Fruit fly (Drosophila melanogaster): Measurements from ENCODE around the gene sov.

sov gene

DNA sequence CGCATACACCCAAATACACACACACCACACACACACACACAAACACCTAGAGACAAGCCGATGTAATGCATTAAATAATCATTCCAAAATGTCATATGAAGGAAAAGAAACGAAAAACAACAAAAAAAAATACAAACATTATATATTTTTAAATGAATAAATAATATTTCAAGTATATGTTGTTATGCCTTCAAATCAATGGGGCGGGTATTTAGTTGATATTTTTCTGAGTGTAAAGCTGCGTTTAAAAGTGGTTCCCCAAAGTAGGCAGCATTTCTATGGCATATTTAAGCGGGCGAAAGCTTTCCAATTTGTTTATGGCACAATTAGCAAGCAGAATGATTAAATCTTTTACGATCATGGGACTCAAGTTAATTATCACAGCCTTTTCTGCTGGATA is 36.9 kb upstream of the sov start:
- no peak for TF ChIP-seq hth (optimal IDR thresholded peaks at IDR 0.05)
- TF ChIP-seq corto (GFP tag; optimal IDR thresholded peaks at IDR 0.05), result no peak
- TF ChIP-seq Six4 (GFP tag; optimal IDR thresholded peaks at IDR 0.05), result no peak
- no peak for TF ChIP-seq CG10274 (GFP tag; optimal IDR thresholded peaks at IDR 0.05)
- TF ChIP-seq CG10654 (GFP tag; optimal IDR thresholded peaks at IDR 0.05), result no peak
- no peak for TF ChIP-seq CG16815 (GFP tag; optimal IDR thresholded peaks at IDR 0.05)
- no peak for TF ChIP-seq slp2 (GFP tag; optimal IDR thresholded peaks at IDR 0.05)
- TF ChIP-seq zen (tag; optimal IDR thresholded peaks at IDR 0.05), result no peak
- no peak for TF ChIP-seq caup (GFP tag; optimal IDR thresholded peaks at IDR 0.05; ENCODE audit: severe bottlenecking)
- no peak for TF ChIP-seq CG34376 (GFP tag; optimal IDR thresholded peaks at IDR 0.05)
- TF ChIP-seq sisA (GFP tag; IDR thresholded peaks at IDR 0.05), result no peak
- no peak for TF ChIP-seq klu (GFP tag; IDR thresholded peaks at IDR 0.05)
- no peak for TF ChIP-seq CG8478 (optimal IDR thresholded peaks at IDR 0.05)
- TF ChIP-seq bigmax (GFP tag; optimal IDR thresholded peaks at IDR 0.05), result no peak
- no peak for TF ChIP-seq ranshi (GFP tag; IDR thresholded peaks at IDR 0.05)
- TF ChIP-seq CG3407 (GFP tag; optimal IDR thresholded peaks at IDR 0.05), result no peak
- TF ChIP-seq ttk (GFP tag; IDR thresholded peaks at IDR 0.05), result no peak
- no peak for TF ChIP-seq Lpt (GFP tag; optimal IDR thresholded peaks at IDR 0.05)
- TF ChIP-seq CG6765 (GFP tag; optimal IDR thresholded peaks at IDR 0.05), result no peak
- peak; percentile 9 for TF ChIP-seq CG10267 (tag; optimal IDR thresholded peaks at IDR 0.05)
- TF ChIP-seq CG18619 (GFP tag; optimal IDR thresholded peaks at IDR 0.05), result no peak
- TF ChIP-seq CG12071 (GFP tag; optimal IDR thresholded peaks at IDR 0.05), result no peak
- peak; percentile 47 for TF ChIP-seq CG17359 (tag; optimal IDR thresholded peaks at IDR 0.05)
- TF ChIP-seq kah (GFP tag; optimal IDR thresholded peaks at IDR 0.05), result no peak
- no peak for TF ChIP-seq chinmo (GFP tag; IDR thresholded peaks at IDR 0.05; ENCODE audit: partially characterized antibody)
- TF ChIP-seq CG2678 (tag; optimal IDR thresholded peaks at IDR 0.05), result peak; percentile 40
- no peak for TF ChIP-seq CG42726 (GFP tag; IDR thresholded peaks at IDR 0.05; ENCODE audit: partially characterized antibody)
- TF ChIP-seq CG16813 (GFP tag; IDR thresholded peaks at IDR 0.05; ENCODE audit: partially characterized antibody), result no peak
- TF ChIP-seq bbx (GFP tag; IDR thresholded peaks at IDR 0.05; ENCODE audit: partially characterized antibody), result no peak
- no peak for TF ChIP-seq sr (GFP tag; IDR thresholded peaks at IDR 0.05)
- TF ChIP-seq CG17328 (GFP tag; IDR thresholded peaks at IDR 0.05), result no peak
- peak; percentile 22 for TF ChIP-seq Blimp-1 (GFP tag; optimal IDR thresholded peaks at IDR 0.05)
- no peak for TF ChIP-seq Usf (GFP tag; optimal IDR thresholded peaks at IDR 0.05)
- no peak for TF ChIP-seq CG13287 (GFP tag; IDR thresholded peaks at IDR 0.05; ENCODE audit: partially characterized antibody)
- peak in 1 of 2 experiments; percentile 27 for TF ChIP-seq Hr51 (GFP tag; optimal IDR thresholded peaks at IDR 0.05)
- no peak for TF ChIP-seq Max (GFP tag; optimal IDR thresholded peaks at IDR 0.05)
- TF ChIP-seq hkb (optimal IDR thresholded peaks at IDR 0.05), result no peak
- peak; percentile 56; the same call in 1 of the 2 replicates for TF ChIP-seq hkb (GFP tag; IDR thresholded peaks at IDR 0.05)
- TF ChIP-seq CG18599 (GFP tag; optimal IDR thresholded peaks at IDR 0.05), result no peak
- TF ChIP-seq tup (GFP tag; optimal IDR thresholded peaks at IDR 0.05), result no peak
- TF ChIP-seq MESR4 (GFP tag; optimal IDR thresholded peaks at IDR 0.05), result no peak
- peak; percentile 55 for TF ChIP-seq zf30C (GFP tag; optimal IDR thresholded peaks at IDR 0.05)
- TF ChIP-seq CG34224 (GFP tag; IDR thresholded peaks at IDR 0.05; ENCODE audit: partially characterized antibody), result no peak
- no peak for TF ChIP-seq ERR (GFP tag; optimal IDR thresholded peaks at IDR 0.05)
- TF ChIP-seq usp (GFP tag; optimal IDR thresholded peaks at IDR 0.05), result no peak
- no peak for TF ChIP-seq ssp (GFP tag; IDR thresholded peaks at IDR 0.05)
- no peak for TF ChIP-seq CG6813 (GFP tag; optimal IDR thresholded peaks at IDR 0.05)
- no peak for TF ChIP-seq prd (optimal IDR thresholded peaks at IDR 0.05)
- no peak for TF ChIP-seq prd (GFP tag; IDR thresholded peaks at IDR 0.05)
- TF ChIP-seq insv (GFP tag; optimal IDR thresholded peaks at IDR 0.05), result no peak
- TF ChIP-seq CG12942 (GFP tag; optimal IDR thresholded peaks at IDR 0.05), result no peak
